Worm (Caenorhabditis elegans) whole organism, L2 larva: ENCODE data around the gene ZK682.7.

Source experiments
- C34F6.9 ChIP-seq: fragments of 150-350 bp; optimal IDR thresholded peaks from 2 replicates; lab custom pipeline; 2014; ENCODE audit warnings: missing biosample characterization, missing genetic modification characterization
- F13H6.1 ChIP-seq: sonication (generic microtip); optimal IDR thresholded peaks from 2 replicates; lab custom pipeline; 2016; ENCODE audit warnings: missing genetic modification characterization, missing compliant biosample characterization
- R02D3.7 ChIP-seq: fragments of 150-350 bp; optimal IDR thresholded peaks from 2 replicates; lab custom pipeline; 2014; ENCODE audit warnings: missing biosample characterization, missing genetic modification characterization
- Y55F3AM.14 ChIP-seq: fragments of 200-800 bp; sonication (Bioruptor generic); optimal IDR thresholded peaks from 2 replicates; lab custom pipeline; 2018; ENCODE audit warnings: mild to moderate bottlenecking, missing genetic modification characterization, missing compliant biosample characterization
- ZK546.5 ChIP-seq: sonication (generic microtip); optimal IDR thresholded peaks from 2 replicates; lab custom pipeline; 2017; ENCODE audit warnings: missing biosample characterization, missing genetic modification characterization
- alr-1 ChIP-seq: fragments of 150-350 bp; optimal IDR thresholded peaks from 2 replicates; lab custom pipeline; 2014; ENCODE audit warnings: missing biosample characterization, missing genetic modification characterization
- aly-2 ChIP-seq: fragments of 150-350 bp; optimal IDR thresholded peaks from 2 replicates; lab custom pipeline; 2014; ENCODE audit warnings: missing biosample characterization, missing genetic modification characterization
- ama-1 ChIP-seq: fragments of 150-350 bp; optimal IDR thresholded peaks from 2 replicates; lab custom pipeline; 2018; ENCODE audit warnings: inconsistent platforms
- blmp-1 ChIP-seq: sonication (generic microtip); optimal IDR thresholded peaks from 2 replicates; lab custom pipeline; 2017; ENCODE audit warnings: missing genetic modification characterization, mild to moderate bottlenecking, missing compliant biosample characterization, antibody characterized with exemption, moderate library complexity; ENCODE audit not compliant: insufficient read depth
- ceh-82 ChIP-seq: fragments of 150-350 bp; optimal IDR thresholded peaks from 2 replicates; lab custom pipeline; 2014; ENCODE audit warnings: missing biosample characterization, missing genetic modification characterization
- crh-2 ChIP-seq: sonication (generic microtip); optimal IDR thresholded peaks from 2 replicates; lab custom pipeline; 2017; ENCODE audit warnings: missing biosample characterization, missing genetic modification characterization
- dmd-4 ChIP-seq: sonication (generic microtip); optimal IDR thresholded peaks from 2 replicates; lab custom pipeline; 2017; ENCODE audit warnings: missing biosample characterization, missing genetic modification characterization
- egl-27 ChIP-seq: sonication (generic microtip); optimal IDR thresholded peaks from 3 replicates; lab custom pipeline; 2017; ENCODE audit warnings: missing biosample characterization, missing genetic modification reagents, missing genetic modification characterization
- elt-1 ChIP-seq: fragments of 150-350 bp; optimal IDR thresholded peaks from 2 replicates; lab custom pipeline; 2014; ENCODE audit warnings: missing biosample characterization, missing genetic modification characterization
- elt-3 ChIP-seq: sonication (generic microtip); optimal IDR thresholded peaks from 2 replicates; lab custom pipeline; 2017; ENCODE audit warnings: missing biosample characterization, missing genetic modification characterization
- fos-1 ChIP-seq: fragments of 150-350 bp; optimal IDR thresholded peaks from 2 replicates; lab custom pipeline; 2014; ENCODE audit warnings: missing biosample characterization, missing genetic modification characterization
- gmeb-1 ChIP-seq: fragments of 150-350 bp; optimal IDR thresholded peaks from 2 replicates; lab custom pipeline; 2014; ENCODE audit warnings: missing biosample characterization, missing genetic modification characterization
- lin-11 ChIP-seq: fragments of 150-350 bp; sonication (generic microtip); optimal IDR thresholded peaks from 2 replicates; lab custom pipeline; 2014; ENCODE audit warnings: missing biosample characterization, missing genetic modification characterization, inconsistent platforms, mixed read lengths
- lin-39 ChIP-seq: fragments of 150-350 bp; optimal IDR thresholded peaks from 2 replicates; lab custom pipeline; 2014; ENCODE audit warnings: missing biosample characterization, missing genetic modification reagents, missing genetic modification characterization
- lsy-2 ChIP-seq, 2 experiments: fragments of 150-350 bp in 1 of 2; sonication (generic microtip) in 1 of 2; optimal IDR thresholded peaks; 2 replicates each; lab custom pipeline; 2014 to 2017; ENCODE audit warnings: missing biosample characterization in 2 of 2, missing genetic modification characterization in 2 of 2
- mbf-1 ChIP-seq: sonication (generic microtip); optimal IDR thresholded peaks from 2 replicates; lab custom pipeline; 2017; ENCODE audit warnings: missing biosample characterization, missing genetic modification characterization
- mdl-1 ChIP-seq, 2 experiments: fragments of 150-350 bp in 1 of 2; sonication (generic microtip) in 1 of 2; optimal IDR thresholded peaks; 2 replicates each; lab custom pipeline; 2017; ENCODE audit warnings: missing biosample characterization in 2 of 2, missing genetic modification characterization in 2 of 2
- nhr-12 ChIP-seq: fragments of 150-350 bp; optimal IDR thresholded peaks from 2 replicates; lab custom pipeline; 2014; ENCODE audit warnings: missing biosample characterization, missing genetic modification characterization
- nhr-129 ChIP-seq: fragments of 150-350 bp; optimal IDR thresholded peaks from 2 replicates; lab custom pipeline; 2014; ENCODE audit warnings: missing biosample characterization, missing genetic modification characterization
- nhr-23 ChIP-seq: fragments of 150-350 bp; optimal IDR thresholded peaks from 2 replicates; lab custom pipeline; 2014; ENCODE audit warnings: missing biosample characterization, missing genetic modification reagents, missing genetic modification characterization
- nhr-25 ChIP-seq: fragments of 150-350 bp; sonication (generic microtip); optimal IDR thresholded peaks from 3 replicates; lab custom pipeline; 2014; ENCODE audit warnings: missing biosample characterization, missing genetic modification characterization
- nhr-6 ChIP-seq: fragments of 150-350 bp; optimal IDR thresholded peaks from 2 replicates; lab custom pipeline; 2014; ENCODE audit warnings: missing biosample characterization, missing genetic modification characterization
- peb-1 ChIP-seq: fragments of 150-350 bp; optimal IDR thresholded peaks from 2 replicates; lab custom pipeline; 2014; ENCODE audit warnings: missing biosample characterization, missing genetic modification characterization
- sma-3 ChIP-seq: sonication (generic microtip); optimal IDR thresholded peaks from 2 replicates; lab custom pipeline; 2016; ENCODE audit warnings: missing genetic modification reagents, missing genetic modification characterization, missing compliant biosample characterization
- sma-9 ChIP-seq, 2 experiments: fragments of 150-350 bp in 1 of 2; sonication (generic microtip) in 1 of 2; optimal IDR thresholded peaks; 2 replicates each; lab custom pipeline; 2014 to 2016; ENCODE audit warnings: missing genetic modification characterization in 2 of 2, mild to moderate bottlenecking in 1 of 2, missing biosample characterization in 1 of 2, missing compliant biosample characterization in 1 of 2, missing genetic modification reagents in 1 of 2, moderate library complexity in 1 of 2
- zag-1 ChIP-seq: fragments of 150-350 bp; optimal IDR thresholded peaks from 2 replicates; lab custom pipeline; 2014; ENCODE audit warnings: missing biosample characterization, missing genetic modification characterization
- ztf-1 ChIP-seq: fragments of 200-800 bp; sonication (Bioruptor generic); conservative IDR thresholded peaks from 2 replicates; pipeline ENCODE4 v1.3.6; 2022; ENCODE audit warnings: missing genetic modification characterization, missing compliant biosample characterization
- ztf-4 ChIP-seq: fragments of 150-350 bp; optimal IDR thresholded peaks from 2 replicates; lab custom pipeline; 2014; ENCODE audit warnings: missing biosample characterization, missing genetic modification characterization

The ZK682.7 gene

ce11 chrV:9260411-9260810 is 31.6 kb downstream of the ZK682.7 start:
- TF ChIP-seq Y55F3AM.14 (GFP tag; lab: Kevin White, UChicago) (no peak), zag-1 (no peak), ama-1 (lab: Kevin White, UChicago) (no peak)

DNA sequence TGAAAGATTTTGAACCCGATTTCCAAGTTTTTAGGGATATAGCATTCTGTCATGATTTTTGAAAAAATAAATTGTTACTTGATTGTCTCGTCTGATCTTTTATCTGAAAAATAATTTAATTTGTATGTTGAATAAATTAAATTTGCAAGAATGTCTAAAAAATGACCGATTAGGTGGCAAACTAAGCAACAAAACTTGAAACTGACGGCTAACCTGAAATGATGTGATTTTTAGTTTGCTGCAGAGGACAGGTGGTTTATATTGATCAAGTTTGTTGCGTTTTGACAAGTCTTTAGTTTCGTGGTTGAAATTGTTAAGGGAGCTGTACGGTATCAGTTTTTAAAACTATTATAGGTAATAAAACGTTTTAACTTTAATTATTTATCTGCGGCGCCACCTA is 34.5 kb downstream of the ZK682.7 start, which contains the start of gene F07C3.16:
Gene F07C3.16, minus strand, starts transcription at position 101 of the 400 bp plus-strand sequence.
- TF ChIP-seq alr-1 (tag; lab: Kevin White, UChicago), result no peak
- no peak for TF ChIP-seq ama-1 (lab: Kevin White, UChicago)
- TF ChIP-seq Y55F3AM.14 (GFP tag; lab: Kevin White, UChicago), result no peak
- TF ChIP-seq fos-1, result no peak
- no peak for TF ChIP-seq dmd-4 (tag; lab: Kevin White, UChicago)
- no peak for TF ChIP-seq ztf-1 (GFP tag; lab: Robert Waterston, UW)
- no peak for TF ChIP-seq gmeb-1
- TF ChIP-seq blmp-1 (tag; lab: Kevin White, UChicago), result no peak
- no peak for TF ChIP-seq crh-2 (tag; lab: Kevin White, UChicago)
- no peak for TF ChIP-seq C34F6.9 (tag; lab: Kevin White, UChicago)
- no peak for TF ChIP-seq nhr-12 (tag; lab: Kevin White, UChicago)
- TF ChIP-seq lin-39 (tag; lab: Kevin White, UChicago), result no peak
- TF ChIP-seq ztf-4 (tag; lab: Kevin White, UChicago), result no peak
- TF ChIP-seq F13H6.1, result no peak
- TF ChIP-seq aly-2 (tag; lab: Kevin White, UChicago), result no peak
- TF ChIP-seq nhr-25 (tag; lab: Kevin White, UChicago), result no peak
- TF ChIP-seq peb-1 (tag; lab: Kevin White, UChicago), result no peak
- no peak for TF ChIP-seq egl-27 (tag; lab: Kevin White, UChicago)
- TF ChIP-seq sma-9 (GFP tag; optimal IDR thresholded peaks at IDR 0.05; lab: Kevin White, UChicago), result no peak
- TF ChIP-seq sma-9 (tag; optimal IDR thresholded peaks at IDR 0.05; lab: Kevin White, UChicago), result no peak
- no peak for TF ChIP-seq ceh-82 (tag; lab: Kevin White, UChicago)

DNA sequence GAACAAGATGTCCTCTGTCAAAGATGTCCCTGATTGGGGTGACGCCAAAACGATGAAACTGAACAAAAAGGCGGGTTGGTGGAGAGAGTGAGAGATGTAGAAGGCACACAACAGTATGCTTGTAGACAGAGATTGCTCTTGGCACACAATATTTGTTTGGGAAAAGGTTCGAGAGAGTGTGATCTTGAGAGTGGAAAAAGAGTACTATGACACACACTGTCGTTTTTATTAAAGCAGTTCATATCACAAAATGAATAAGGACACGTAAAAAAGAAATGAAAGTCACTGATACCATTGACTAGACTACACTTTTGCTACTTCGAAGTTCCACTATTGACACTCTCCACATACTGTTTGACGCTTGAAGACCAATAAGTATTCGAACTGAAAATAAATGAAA is 36.5 kb downstream of the ZK682.7 start:
- TF ChIP-seq gmeb-1 (peak; percentile 34), nhr-23 (no peak), fos-1 (peak; percentile 94), Y55F3AM.14 (GFP tag; lab: Kevin White, UChicago) (no peak), sma-9 (GFP tag; optimal IDR thresholded peaks at IDR 0.05; lab: Kevin White, UChicago) (peak; percentile 46), sma-9 (tag; optimal IDR thresholded peaks at IDR 0.05; lab: Kevin White, UChicago) (no peak), ama-1 (lab: Kevin White, UChicago) (no peak), mdl-1 (tag; optimal IDR thresholded peaks at IDR 0.05; lab: Kevin White, UChicago) (no peak), nhr-12 (tag; lab: Kevin White, UChicago) (no peak), dmd-4 (tag; lab: Kevin White, UChicago) (no peak), elt-3 (tag; lab: Kevin White, UChicago) (no peak), blmp-1 (tag; lab: Kevin White, UChicago) (no peak), F13H6.1 (peak; percentile 48), nhr-6 (tag; lab: Kevin White, UChicago) (no peak), sma-3 (GFP tag; lab: Kevin White, UChicago) (no peak), nhr-129 (tag; lab: Kevin White, UChicago) (peak; percentile 40), egl-27 (tag; lab: Kevin White, UChicago) (no peak), C34F6.9 (tag; lab: Kevin White, UChicago) (no peak), mbf-1 (no peak)

DNA sequence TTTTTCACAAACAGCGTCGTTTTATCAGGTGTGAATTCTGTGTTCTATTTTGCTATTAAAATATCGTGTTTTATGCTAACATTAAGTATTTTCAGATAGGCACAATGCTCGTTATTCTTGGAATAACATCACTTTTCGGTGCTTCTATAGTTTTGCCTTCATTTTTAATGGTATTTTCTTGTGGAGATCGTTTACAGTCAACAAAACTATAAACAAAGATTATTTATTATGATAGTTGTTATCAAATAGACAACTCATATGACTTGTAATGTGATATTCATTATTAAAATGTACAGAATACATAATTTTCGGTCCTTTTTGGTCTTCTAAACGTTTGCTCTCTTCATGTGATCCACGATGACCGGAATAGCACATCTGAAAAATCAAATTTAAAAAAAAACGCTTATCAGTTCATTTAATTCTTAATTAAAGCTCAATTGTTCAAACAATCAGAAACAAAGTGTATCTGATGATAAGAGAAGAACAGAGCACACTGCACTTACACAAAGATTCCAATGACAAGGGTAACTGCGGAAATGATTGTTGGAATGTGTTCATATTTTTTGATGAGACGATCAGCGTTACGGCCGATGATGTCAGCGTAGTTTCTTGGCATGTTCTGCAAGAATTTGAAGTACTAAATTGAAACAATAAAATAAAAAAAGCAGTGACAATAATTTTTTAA is 37.8 kb downstream of the ZK682.7 start, which contains the start of gene F07C3.9:
Gene F07C3.9, minus strand, starts transcription at position 635 of the 685 bp plus-strand sequence.
- TF ChIP-seq lin-11 (tag; lab: Kevin White, UChicago), result no peak
- no peak for TF ChIP-seq ZK546.5 (tag; lab: Kevin White, UChicago)
- TF ChIP-seq sma-9 (GFP tag; optimal IDR thresholded peaks at IDR 0.05; lab: Kevin White, UChicago), result peak; percentile 16
- TF ChIP-seq sma-9 (tag; optimal IDR thresholded peaks at IDR 0.05; lab: Kevin White, UChicago), result no peak
- no peak for TF ChIP-seq lsy-2 (tag; optimal IDR thresholded peaks at IDR 0.05; lab: Kevin White, UChicago)
- TF ChIP-seq fos-1, result peak; percentile 51
- TF ChIP-seq R02D3.7, result no peak
- TF ChIP-seq elt-1 (tag; lab: Kevin White, UChicago), result no peak
